Fruit fly (Drosophila melanogaster): ENCODE data around the gene CG33170.

The CG33170 gene

dm6 chr3L:22877934-22878333, 13.5 kb downstream of the CG33170 start (continued):
- TF ChIP-seq CG4617 (GFP tag; optimal IDR thresholded peaks at IDR 0.05; ENCODE audit: borderline replicate concordance) (peak; percentile 15), pzg (GFP tag; optimal IDR thresholded peaks at IDR 0.05) (peak; percentile 43), CTCF (GFP tag; optimal IDR thresholded peaks at IDR 0.05) (no peak), HLHmδ (GFP tag; optimal IDR thresholded peaks at IDR 0.05) (peak; percentile 23), CG7271 (tag; optimal IDR thresholded peaks at IDR 0.05) (peak; percentile 0), chinmo (GFP tag; IDR thresholded peaks at IDR 0.05; ENCODE audit: partially characterized antibody) (0 out of 4 replicates have a peak, but pooled peaks have one; percentile 47), E2f2 (GFP tag; IDR thresholded peaks at IDR 0.05) (0 out of 2 replicates have a peak, but pooled peaks have one; percentile 25), YL-1 (GFP tag; optimal IDR thresholded peaks at IDR 0.05) (peak; percentile 56), cad (GFP tag; optimal IDR thresholded peaks at IDR 0.05) (no peak), amos (GFP tag; IDR thresholded peaks at IDR 0.05; ENCODE audit: partially characterized antibody) (no peak), Med (GFP tag) (peak; percentile 50), CG1603 (tag; optimal IDR thresholded peaks at IDR 0.05) (peak; percentile 47), CG17328 (GFP tag; IDR thresholded peaks at IDR 0.05) (no peak), Nf-YB (GFP tag; optimal IDR thresholded peaks at IDR 0.05) (peak; percentile 88), CG34376 (GFP tag; optimal IDR thresholded peaks at IDR 0.05) (no peak), stwl (tag; optimal IDR thresholded peaks at IDR 0.05) (peak; percentile 23), fd96Cb (tag; optimal IDR thresholded peaks at IDR 0.05) (no peak)

dm6 chr3L:22878723-22879343, 14.4 kb downstream of the CG33170 start, which contains the start of the genes Chro and Ssl1:
Gene Chro, minus strand, starts transcription at chr3L:22878984.
Gene Ssl1, plus strand, starts transcription at chr3L:22879089.
- TF ChIP-seq E2f2 (GFP tag; IDR thresholded peaks at IDR 0.05) (peak; percentile 96), CG13296 (GFP tag; optimal IDR thresholded peaks at IDR 0.05) (peak; percentile 100), CG17186 (GFP tag; optimal IDR thresholded peaks at IDR 0.05) (peak; percentile 98), ind (GFP tag; optimal IDR thresholded peaks at IDR 0.05) (peak; percentile 100), Spps (tag; optimal IDR thresholded peaks at IDR 0.05) (peak; percentile 100), CG9609 (GFP tag; optimal IDR thresholded peaks at IDR 0.05) (peak; percentile 100), CG8478 (optimal IDR thresholded peaks at IDR 0.05) (no peak), Bgb (GFP tag; IDR thresholded peaks at IDR 0.05; ENCODE audit: partially characterized antibody) (no peak), abd-A (tag; optimal IDR thresholded peaks at IDR 0.05) (peak; percentile 95), Nf-YB (GFP tag; optimal IDR thresholded peaks at IDR 0.05) (peak; percentile 98), CG1529 (GFP tag; optimal IDR thresholded peaks at IDR 0.05) (peak; percentile 100), CG4854 (GFP tag; optimal IDR thresholded peaks at IDR 0.05) (peak; percentile 100), CG8924 (tag; optimal IDR thresholded peaks at IDR 0.05) (peak; percentile 100), emc (GFP tag; optimal IDR thresholded peaks at IDR 0.05) (peak; percentile 99), CG3847 (GFP tag; IDR thresholded peaks at IDR 0.05) (peak; percentile 100), slou (GFP tag; optimal IDR thresholded peaks at IDR 0.05) (peak; percentile 100), CG10654 (GFP tag; optimal IDR thresholded peaks at IDR 0.05) (peak; percentile 100), dan (GFP tag; IDR thresholded peaks at IDR 0.05) (peak; percentile 100), ash1 (GFP tag; optimal IDR thresholded peaks at IDR 0.05) (peak; percentile 98), bcd (GFP tag; optimal IDR thresholded peaks at IDR 0.05) (peak; percentile 100), CG34224 (GFP tag; IDR thresholded peaks at IDR 0.05; ENCODE audit: partially characterized antibody) (0 out of 3 replicates have a peak, but pooled peaks have one; percentile 28), pzg (GFP tag; optimal IDR thresholded peaks at IDR 0.05) (peak; percentile 79), Myb (GFP tag; optimal IDR thresholded peaks at IDR 0.05) (peak; percentile 98), shn (GFP tag; optimal IDR thresholded peaks at IDR 0.05) (peak; percentile 100), yki (optimal IDR thresholded peaks at IDR 0.05) (peak; percentile 40), Dip3 (GFP tag; optimal IDR thresholded peaks at IDR 0.05) (peak; percentile 100), Scr (GFP tag; IDR thresholded peaks at IDR 0.05; ENCODE audit: partially characterized antibody) (no peak; the same call in none of the 2 replicates), dmrt11E (tag; optimal IDR thresholded peaks at IDR 0.05) (peak; percentile 100), Ssrp (tag; optimal IDR thresholded peaks at IDR 0.05) (peak; percentile 100), CG6765 (GFP tag; optimal IDR thresholded peaks at IDR 0.05) (peak; percentile 99), cato (GFP tag; optimal IDR thresholded peaks at IDR 0.05; ENCODE audit: borderline replicate concordance) (peak; percentile 100), Dbx (GFP tag; IDR thresholded peaks at IDR 0.05) (peak; percentile 100), CG17328 (GFP tag; IDR thresholded peaks at IDR 0.05) (peak; percentile 100), psq (GFP tag; optimal IDR thresholded peaks at IDR 0.05) (peak; percentile 99), CG13624 (GFP tag; optimal IDR thresholded peaks at IDR 0.05) (peak; percentile 100), Lpt (GFP tag; optimal IDR thresholded peaks at IDR 0.05) (no peak)

All from whole organism, embryonic.